Worm (Caenorhabditis elegans) whole organism, L1 larva: ENCODE results near the gene lin-49.
A peak's percentile ranks its signal among the peaks of the same experiment; 100 is the strongest.

Experiments
- C16A3.4 ChIP-seq: fragments of 150-350 bp; optimal IDR thresholded peaks from 2 replicates; lab custom pipeline; 2014; ENCODE audit warnings: missing biosample characterization, missing genetic modification characterization
- C34B4.2 ChIP-seq: sonication (generic microtip); optimal IDR thresholded peaks from 2 replicates; lab custom pipeline; 2017; ENCODE audit warnings: mild to moderate bottlenecking, missing genetic modification characterization, missing compliant biosample characterization
- Y116A8C.19 ChIP-seq: sonication (generic microtip); optimal IDR thresholded peaks from 2 replicates; lab custom pipeline; 2016; ENCODE audit warnings: missing compliant biosample characterization, missing genetic modification characterization, borderline replicate concordance
- aha-1 ChIP-seq: fragments of 150-350 bp; optimal IDR thresholded peaks from 2 replicates; lab custom pipeline; 2014; ENCODE audit warnings: missing biosample characterization, missing genetic modification characterization
- ceh-82 ChIP-seq, 3 experiments: fragments of 150-350 bp in 1 of 3; sonication (generic microtip) in 2 of 3; optimal IDR thresholded peaks; 2 replicates each; lab custom pipeline; 2014 to 2017; ENCODE audit warnings: missing biosample characterization in 3 of 3, missing genetic modification characterization in 3 of 3
- ceh-88 ChIP-seq: fragments of 200-800 bp; sonication (Bioruptor generic); IDR thresholded peaks from 2 replicates; pipeline ENCODE4 v1.3.6; 2022; ENCODE audit warnings: missing genetic modification characterization, missing compliant biosample characterization
- ceh-90 ChIP-seq: sonication (generic microtip); optimal IDR thresholded peaks from 2 replicates; lab custom pipeline; 2016; ENCODE audit warnings: missing genetic modification characterization, missing compliant biosample characterization
- ces-1 ChIP-seq: fragments of 150-350 bp; optimal IDR thresholded peaks from 2 replicates; lab custom pipeline; 2014; ENCODE audit warnings: missing biosample characterization, missing genetic modification reagents, missing genetic modification characterization
- dpl-1 ChIP-seq, 3 experiments: fragments of 150-350 bp in 2 of 3; sonication (generic microtip) in 1 of 3; optimal IDR thresholded peaks; 2 replicates each; lab custom pipeline; 2014 to 2017; ENCODE audit warnings: missing biosample characterization in 3 of 3, missing genetic modification characterization in 3 of 3, missing genetic modification reagents in 3 of 3
- efl-1 ChIP-seq, 4 experiments: fragments of 150-350 bp; optimal IDR thresholded peaks in 3 of 4; peaks in 1 of 4; 1 replicate in 1 of 4; 2 replicates in 3 of 4; lab custom pipeline; 2014; ENCODE audit warnings: missing biosample characterization in 2 of 4, missing genetic modification characterization in 2 of 4, missing genetic modification reagents in 2 of 4
- egl-13 ChIP-seq: sonication (generic microtip); optimal IDR thresholded peaks from 2 replicates; lab custom pipeline; 2016; ENCODE audit warnings: missing genotype, missing genetic modification reagents, missing genetic modification characterization, missing compliant biosample characterization
- egl-27 ChIP-seq, 2 experiments: fragments of 150-350 bp in 1 of 2; sonication (generic microtip); optimal IDR thresholded peaks; 3 replicates each; lab custom pipeline; 2017 to 2018; ENCODE audit warnings: missing biosample characterization in 2 of 2, missing genetic modification characterization in 2 of 2, missing genetic modification reagents in 2 of 2
- elt-2 ChIP-seq: sonication (generic microtip); optimal IDR thresholded peaks from 2 replicates; lab custom pipeline; 2016; ENCODE audit warnings: missing genetic modification characterization, mild to moderate bottlenecking, inconsistent platforms, missing compliant biosample characterization, missing genetic modification reagents
- ets-5 ChIP-seq: fragments of 200-800 bp; sonication (Bioruptor generic); IDR thresholded peaks from 2 replicates; pipeline ENCODE4 v1.3.6; 2022; ENCODE audit warnings: missing genetic modification characterization, missing compliant biosample characterization
- fkh-10 ChIP-seq: sonication (generic microtip); optimal IDR thresholded peaks from 2 replicates; lab custom pipeline; 2017; ENCODE audit warnings: missing biosample characterization, missing genetic modification reagents, missing genetic modification characterization
- hlh-4 ChIP-seq: sonication (generic microtip); optimal IDR thresholded peaks from 2 replicates; lab custom pipeline; 2016; ENCODE audit warnings: mild to moderate bottlenecking, missing genetic modification characterization, missing compliant biosample characterization
- hpl-2 ChIP-seq: fragments of 150-350 bp; optimal IDR thresholded peaks from 2 replicates; lab custom pipeline; 2014; ENCODE audit warnings: missing biosample characterization, missing genetic modification reagents, missing genetic modification characterization
- jun-1 ChIP-seq: fragments of 150-350 bp; optimal IDR thresholded peaks from 2 replicates; lab custom pipeline; 2014; ENCODE audit warnings: missing biosample characterization, missing genetic modification reagents, missing genetic modification characterization
- lin-35 ChIP-seq, 2 experiments: fragments of 150-350 bp; optimal IDR thresholded peaks; 2 replicates each; lab custom pipeline; 2014; ENCODE audit warnings: missing biosample characterization in 2 of 2, missing genetic modification characterization in 2 of 2, missing genetic modification reagents in 2 of 2
- mdl-1 ChIP-seq, 2 experiments: fragments of 150-350 bp; optimal IDR thresholded peaks; 2 replicates each; lab custom pipeline; 2014 to 2017; ENCODE audit warnings: missing biosample characterization in 2 of 2, missing genetic modification characterization in 2 of 2, inconsistent platforms in 1 of 2
- mef-2 ChIP-seq: fragments of 150-350 bp; optimal IDR thresholded peaks from 2 replicates; lab custom pipeline; 2014; ENCODE audit warnings: missing biosample characterization, missing genetic modification characterization
- mep-1 ChIP-seq: fragments of 150-350 bp; optimal IDR thresholded peaks from 2 replicates; lab custom pipeline; 2014; ENCODE audit warnings: missing biosample characterization, missing genetic modification characterization
- nhr-19 ChIP-seq: fragments of 200-800 bp; sonication (Bioruptor generic); conservative IDR thresholded peaks from 2 replicates; pipeline ENCODE4 v1.3.6; 2022; ENCODE audit warnings: missing genetic modification characterization, missing compliant biosample characterization
- nhr-47 ChIP-seq: sonication (generic microtip); optimal IDR thresholded peaks from 2 replicates; lab custom pipeline; 2016; ENCODE audit warnings: mild to moderate bottlenecking, missing genetic modification characterization, moderate library complexity, missing compliant biosample characterization
- nhr-71 ChIP-seq: sonication (generic microtip); optimal IDR thresholded peaks from 2 replicates; lab custom pipeline; 2016; ENCODE audit warnings: mild to moderate bottlenecking, missing genetic modification characterization, moderate library complexity, missing compliant biosample characterization
- nhr-76 ChIP-seq: sonication (generic microtip); optimal IDR thresholded peaks from 2 replicates; lab custom pipeline; 2017; ENCODE audit warnings: missing biosample characterization, missing genetic modification characterization
- nhr-90 ChIP-seq: sonication (generic microtip); optimal IDR thresholded peaks from 2 replicates; lab custom pipeline; 2016; ENCODE audit warnings: mild to moderate bottlenecking, missing genetic modification characterization, missing compliant biosample characterization; ENCODE audit not compliant: poor library complexity
- pax-3 ChIP-seq: fragments of 200-800 bp; sonication (Bioruptor generic); optimal IDR thresholded peaks from 2 replicates; lab custom pipeline; 2018; ENCODE audit warnings: mild to moderate bottlenecking, missing genetic modification characterization, moderate library complexity, missing compliant biosample characterization
- snpc-4 ChIP-seq: fragments of 150-350 bp; optimal IDR thresholded peaks from 2 replicates; lab custom pipeline; 2014; ENCODE audit warnings: missing biosample characterization, missing genetic modification characterization
- snu-23 ChIP-seq: sonication (generic microtip); optimal IDR thresholded peaks from 2 replicates; lab custom pipeline; 2016; ENCODE audit warnings: missing genetic modification characterization, missing compliant biosample characterization
- sup-37 ChIP-seq: fragments of 200-800 bp; sonication (Bioruptor generic); optimal IDR thresholded peaks from 2 replicates; lab custom pipeline; 2018; ENCODE audit warnings: mild to moderate bottlenecking, missing genetic modification characterization, missing compliant biosample characterization
- unc-130 ChIP-seq: fragments of 150-350 bp; optimal IDR thresholded peaks from 2 replicates; lab custom pipeline; 2017; ENCODE audit warnings: missing biosample characterization, missing genetic modification characterization, inconsistent platforms
- unc-30 ChIP-seq: sonication (generic microtip); optimal IDR thresholded peaks from 2 replicates; lab custom pipeline; 2017; ENCODE audit warnings: missing biosample characterization, missing genetic modification characterization
- unc-62 ChIP-seq: fragments of 150-350 bp; optimal IDR thresholded peaks from 2 replicates; lab custom pipeline; 2014; ENCODE audit warnings: missing biosample characterization, missing genetic modification reagents, missing genetic modification characterization
- unc-86 ChIP-seq: sonication (generic microtip); optimal IDR thresholded peaks from 2 replicates; lab custom pipeline; 2016; ENCODE audit warnings: missing genetic modification characterization, missing compliant biosample characterization
- unc-98 ChIP-seq: fragments of 200-800 bp; sonication (Bioruptor generic); IDR thresholded peaks from 2 replicates; pipeline ENCODE4 v1.3.6; 2022; ENCODE audit warnings: missing genetic modification characterization, missing compliant biosample characterization
- zip-4 ChIP-seq: fragments of 200-800 bp; sonication (Bioruptor generic); optimal IDR thresholded peaks from 2 replicates; lab custom pipeline; 2018; ENCODE audit warnings: mild to moderate bottlenecking, missing genetic modification characterization, moderate library complexity, missing compliant biosample characterization
- ztf-11 ChIP-seq, 2 experiments: sonication (generic microtip); optimal IDR thresholded peaks; 2 replicates each; lab custom pipeline; 2016 to 2017; ENCODE audit warnings: missing genetic modification characterization in 2 of 2, missing biosample characterization in 1 of 2, missing compliant biosample characterization in 1 of 2

The lin-49 gene

ce11 chrIV:8587605-8588004 is 32.9 kb upstream of the lin-49 start (continued):
- TF ChIP-seq unc-62 = no peak
- TF ChIP-seq nhr-19 (GFP tag; lab: Robert Waterston, UW) = no peak
- no peak for TF ChIP-seq aha-1 (tag; lab: Kevin White, UChicago)
- TF ChIP-seq C16A3.4 (tag; lab: Kevin White, UChicago) = no peak
- TF ChIP-seq hlh-4 = no peak
- no peak for TF ChIP-seq unc-130 (tag; lab: Kevin White, UChicago)
- TF ChIP-seq nhr-71 (tag; lab: Kevin White, UChicago) = peak; percentile 55
- TF ChIP-seq ceh-82 (tag; optimal IDR thresholded peaks at IDR 0.05; lab: Kevin White, UChicago) = no peak
- TF ChIP-seq dpl-1 (GFP tag; optimal IDR thresholded peaks at IDR 0.05; lab: Kevin White, UChicago) = no peak
- TF ChIP-seq ceh-90 (tag; lab: Kevin White, UChicago) = no peak
- no peak for TF ChIP-seq zip-4 (GFP tag; lab: Kevin White, UChicago)
- TF ChIP-seq snpc-4 (tag; lab: Kevin White, UChicago) = no peak
- no peak for TF ChIP-seq ces-1 (GFP tag; lab: Kevin White, UChicago)
- peak; percentile 58 for TF ChIP-seq mef-2
- TF ChIP-seq unc-86 (tag; lab: Kevin White, UChicago) = peak; percentile 50
- TF ChIP-seq fkh-10 (GFP tag; lab: Kevin White, UChicago) = peak; percentile 9
- TF ChIP-seq mep-1 (tag; lab: Kevin White, UChicago) = peak; percentile 4
- TF ChIP-seq pax-3 = peak; percentile 83
- TF ChIP-seq egl-13 (tag; lab: Kevin White, UChicago) = no peak
- no peak for TF ChIP-seq ceh-88 (GFP tag; lab: Robert Waterston, UW)
- TF ChIP-seq jun-1 (tag; lab: Kevin White, UChicago) = no peak
- no peak for TF ChIP-seq lin-35 (GFP tag; optimal IDR thresholded peaks at IDR 0.05; lab: Kevin White, UChicago)
- TF ChIP-seq elt-2 (tag; lab: Kevin White, UChicago) = no peak
- no peak for TF ChIP-seq snu-23 (GFP tag; lab: Kevin White, UChicago)
- TF ChIP-seq unc-98 (GFP tag; lab: Robert Waterston, UW) = no peak
- TF ChIP-seq unc-30 (tag; lab: Kevin White, UChicago) = no peak
- no peak for TF ChIP-seq ztf-11 (tag; optimal IDR thresholded peaks at IDR 0.05; lab: Kevin White, UChicago)
- TF ChIP-seq efl-1 (optimal IDR thresholded peaks at IDR 0.05; lab: Kevin White, UChicago) = no peak
- TF ChIP-seq efl-1 (GFP tag; optimal IDR thresholded peaks at IDR 0.05 in 1 of 2; lab: Kevin White, UChicago) = no peak
- no peak for TF ChIP-seq Y116A8C.19 (tag; lab: Kevin White, UChicago)
- no peak for TF ChIP-seq nhr-90 (tag; lab: Kevin White, UChicago)
- no peak for TF ChIP-seq nhr-76 (tag; lab: Kevin White, UChicago)
- TF ChIP-seq egl-27 (tag; optimal IDR thresholded peaks at IDR 0.05; lab: Kevin White, UChicago) = no peak

DNA sequence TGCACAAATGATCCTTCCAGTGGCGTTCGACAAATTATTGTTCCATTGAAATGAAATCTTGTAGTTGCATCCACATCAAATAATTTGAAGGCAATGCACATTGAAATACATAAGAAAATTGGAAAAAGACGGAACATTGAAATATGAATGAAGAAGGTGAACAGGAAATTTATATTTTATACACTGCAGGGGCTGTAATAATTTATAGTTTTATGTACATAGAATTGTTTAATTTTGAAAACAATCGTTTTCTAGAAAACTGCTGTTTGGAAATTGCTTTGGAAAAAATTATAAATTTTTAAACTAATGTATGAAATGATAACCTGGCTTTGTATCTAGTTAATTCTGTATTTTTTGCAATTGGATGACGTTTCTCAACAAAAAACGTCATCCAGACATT is 25.2 kb upstream of the lin-49 start, which contains the start of gene Y59H11AR.3:
Y59H11AR.3 (minus strand) TSS at position 101 of the 400 bp plus-strand sequence.
- TF ChIP-seq ets-5 (no peak), fkh-10 (GFP tag; lab: Kevin White, UChicago) (no peak), mef-2 (no peak), efl-1 (optimal IDR thresholded peaks at IDR 0.05; lab: Kevin White, UChicago) (no peak), efl-1 (GFP tag; optimal IDR thresholded peaks at IDR 0.05 in 1 of 2; lab: Kevin White, UChicago) (no peak)

DNA sequence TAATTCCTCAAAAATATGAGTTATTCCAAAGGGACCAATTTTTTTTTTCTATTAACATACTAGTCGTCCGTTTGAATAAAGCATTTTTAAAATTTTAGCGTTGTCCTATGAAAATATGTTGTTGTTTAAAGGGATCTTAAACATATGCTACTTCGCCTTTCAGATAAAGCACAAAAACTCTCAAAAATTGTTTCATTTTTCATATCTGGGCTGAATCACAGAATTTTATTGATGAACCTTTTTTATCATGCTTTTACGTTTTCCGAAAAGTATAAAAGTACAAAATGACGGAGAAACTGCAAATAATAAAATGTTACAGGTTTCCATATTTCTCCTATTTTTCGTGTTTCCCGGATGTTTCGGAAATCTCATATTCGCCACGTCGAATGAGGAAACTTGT is 24.7 kb upstream of the lin-49 start, which contains the start of gene clec-181:
clec-181 (plus strand) TSS at position 301 of the 400 bp plus-strand sequence.
- no peak for TF ChIP-seq mep-1 (tag; lab: Kevin White, UChicago)
- TF ChIP-seq nhr-47 (tag; lab: Kevin White, UChicago) = no peak
- TF ChIP-seq C34B4.2 (tag; lab: Kevin White, UChicago) = no peak
- no peak for TF ChIP-seq mdl-1 (tag; optimal IDR thresholded peaks at IDR 0.05; lab: Kevin White, UChicago)
- no peak for TF ChIP-seq sup-37 (GFP tag; lab: Kevin White, UChicago)
- TF ChIP-seq hpl-2 (GFP tag; lab: Kevin White, UChicago) = no peak
